Worm (Caenorhabditis elegans): Measurements from ENCODE around the gene paqr-2.

The paqr-2 gene

DNA sequence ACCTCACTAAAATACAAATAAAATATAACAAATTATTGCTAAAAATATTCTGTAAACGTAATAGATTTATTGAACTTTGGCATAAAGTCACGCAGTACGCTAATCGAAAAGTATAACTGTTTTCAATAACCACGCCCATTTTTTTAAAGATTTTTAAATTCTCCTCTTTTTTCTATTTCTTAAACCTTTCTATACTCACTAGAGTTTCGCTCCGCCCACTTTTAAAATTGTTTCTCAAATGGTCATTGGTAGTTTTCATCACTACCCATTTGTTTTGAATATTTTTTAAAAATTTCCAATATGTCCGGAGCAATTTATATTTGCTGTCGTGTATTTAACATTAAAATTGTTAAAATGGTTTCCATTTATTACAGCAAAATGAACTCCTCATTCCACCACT lies 17.8 kb downstream of the paqr-2 start, which contains the start of gene Y32H12A.1:
Y32H12A.1 (plus strand) TSS at position 301 of the 400 bp plus-strand sequence.
- TF ChIP-seq nhr-102 (tag; optimal IDR thresholded peaks at IDR 0.05) = no peak
- TF ChIP-seq Y75B8A.6 (GFP tag; IDR thresholded peaks at IDR 0.05) = no peak
- TF ChIP-seq F44E2.7 (GFP tag; IDR thresholded peaks at IDR 0.05) = no peak
- TF ChIP-seq T20F7.1 (GFP tag; optimal IDR thresholded peaks at IDR 0.05) = no peak
- TF ChIP-seq zip-2 (tag; optimal IDR thresholded peaks at IDR 0.05) = no peak
- TF ChIP-seq aly-2 (tag; optimal IDR thresholded peaks at IDR 0.05) = no peak
- TF ChIP-seq nhr-11 (tag; optimal IDR thresholded peaks at IDR 0.05) = no peak
- no peak for TF ChIP-seq D1046.2 (GFP tag; IDR thresholded peaks at IDR 0.05)
- TF ChIP-seq F26F4.8 (GFP tag; conservative IDR thresholded peaks at IDR 0.05) = no peak
- no peak for TF ChIP-seq ceh-32 (tag; optimal IDR thresholded peaks at IDR 0.05; ENCODE audit: poor library complexity)
- TF ChIP-seq lsy-2 (tag; optimal IDR thresholded peaks at IDR 0.05) = no peak
- no peak for TF ChIP-seq ceh-62 (tag; optimal IDR thresholded peaks at IDR 0.05)
- TF ChIP-seq aha-1 (tag) = no peak
- TF ChIP-seq F49E8.2 (tag; optimal IDR thresholded peaks at IDR 0.05; ENCODE audit: borderline replicate concordance) = no peak

DNA sequence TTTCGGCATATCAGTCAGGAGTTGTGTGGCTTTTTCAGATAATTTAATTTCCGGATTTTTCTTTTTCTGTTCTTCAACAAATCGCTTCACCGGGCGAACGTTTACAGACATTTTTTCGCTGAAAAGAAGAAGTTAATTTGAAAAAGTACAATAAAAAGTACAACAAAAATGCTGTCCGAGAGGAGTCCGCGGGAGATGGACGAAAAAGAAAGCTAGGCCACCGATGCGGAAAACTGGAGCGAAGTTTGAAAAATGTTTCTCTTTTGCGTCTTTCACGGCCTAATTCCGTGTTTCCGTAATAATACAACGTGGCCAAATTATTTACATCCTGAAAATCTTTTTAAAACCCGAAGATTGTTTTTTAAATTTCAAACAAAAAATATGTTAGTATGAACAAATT lies 30.5 kb downstream of the paqr-2 start, which contains the start of gene thoc-5:
thoc-5 (minus strand) TSS at position 152 of the 400 bp plus-strand sequence.
- TF ChIP-seq mes-2 (tag; optimal IDR thresholded peaks at IDR 0.05; ENCODE audit: poor library complexity, severe bottlenecking) = peak; percentile 100
- TF ChIP-seq hmg-1.1 (GFP tag; IDR thresholded peaks at IDR 0.05) = 0 out of 2 replicates have a peak, but pooled peaks have one; percentile 37
- peak in 1 of 2 experiments; percentile 43; a peak in 1 of 4 replicates for TF ChIP-seq madf-5 (GFP tag; IDR thresholded peaks at IDR 0.05)
- TF ChIP-seq D1046.2 (GFP tag; IDR thresholded peaks at IDR 0.05) = 0 out of 2 replicates have a peak, but pooled peaks have one; percentile 4
- no peak for TF ChIP-seq ceh-62 (tag; optimal IDR thresholded peaks at IDR 0.05)
- peak; percentile 98 for TF ChIP-seq dpl-1 (GFP tag; optimal IDR thresholded peaks at IDR 0.05)
- TF ChIP-seq gei-8 (GFP tag; optimal IDR thresholded peaks at IDR 0.05) = no peak
- no peak for TF ChIP-seq nhr-41 (GFP tag; IDR thresholded peaks at IDR 0.05)
- peak; percentile 81 for TF ChIP-seq dmd-6 (GFP tag; IDR thresholded peaks at IDR 0.05)
- TF ChIP-seq nhr-25 (tag; optimal IDR thresholded peaks at IDR 0.05; ENCODE audit: borderline replicate concordance, insufficient read depth) = no peak
- peak; percentile 52 for TF ChIP-seq hlh-11 (tag; optimal IDR thresholded peaks at IDR 0.05)
- TF ChIP-seq spr-1 (tag; optimal IDR thresholded peaks at IDR 0.05) = no peak
- peak; percentile 78; the same call in 1 of the 2 replicates for TF ChIP-seq Y48G9A.11 (GFP tag; IDR thresholded peaks at IDR 0.05)
- no peak for TF ChIP-seq unc-39 (tag; optimal IDR thresholded peaks at IDR 0.05)
- TF ChIP-seq daf-16 (GFP tag; optimal IDR thresholded peaks at IDR 0.05) = peak in 1 of 2 experiments; percentile 26
- TF ChIP-seq daf-16 (tag; optimal IDR thresholded peaks at IDR 0.05) = no peak
- TF ChIP-seq fkh-10 (GFP tag; optimal IDR thresholded peaks at IDR 0.05) = no peak
- TF ChIP-seq nhr-48 (tag; optimal IDR thresholded peaks at IDR 0.05) = no peak
- peak; percentile 60 for TF ChIP-seq dve-1 (tag; optimal IDR thresholded peaks at IDR 0.05; ENCODE audit: insufficient read depth)
- no peak for TF ChIP-seq nhr-111 (GFP tag; optimal IDR thresholded peaks at IDR 0.05)
- TF ChIP-seq madf-9 (GFP tag; conservative IDR thresholded peaks at IDR 0.05) = peak; percentile 80
- peak; percentile 94 for TF ChIP-seq unc-130 (GFP tag; optimal IDR thresholded peaks at IDR 0.05)
- peak in 1 of 2 experiments; percentile 94 for TF ChIP-seq hif-1 (tag; optimal IDR thresholded peaks at IDR 0.05)
- TF ChIP-seq zfp-2 (tag; optimal IDR thresholded peaks at IDR 0.05) = no peak
- no peak for TF ChIP-seq ztf-7 (tag; optimal IDR thresholded peaks at IDR 0.05)
- TF ChIP-seq sdz-12 (GFP tag; optimal IDR thresholded peaks at IDR 0.05) = peak; percentile 75
- no peak for TF ChIP-seq ztf-11 (tag; optimal IDR thresholded peaks at IDR 0.05)
- TF ChIP-seq lin-13 (GFP tag; optimal IDR thresholded peaks at IDR 0.05) = peak; percentile 34
- TF ChIP-seq lin-1 (GFP tag; IDR thresholded peaks at IDR 0.05) = no peak
- no peak for TF ChIP-seq ceh-82 (tag; optimal IDR thresholded peaks at IDR 0.05)
- no peak for TF ChIP-seq nhr-77 (tag; optimal IDR thresholded peaks at IDR 0.05)
- TF ChIP-seq F49E8.2 (tag; optimal IDR thresholded peaks at IDR 0.05; ENCODE audit: borderline replicate concordance) = no peak
- no peak for TF ChIP-seq egl-43 (GFP tag; IDR thresholded peaks at IDR 0.05)
- no peak for TF ChIP-seq aly-2 (tag; optimal IDR thresholded peaks at IDR 0.05)
- TF ChIP-seq mdt-29 (GFP tag; IDR thresholded peaks at IDR 0.05) = no peak
- no peak for TF ChIP-seq fos-1 (tag; optimal IDR thresholded peaks at IDR 0.05)
- no peak for TF ChIP-seq pha-4 (GFP tag; IDR thresholded peaks at IDR 0.05)
- no peak for TF ChIP-seq pha-4 (tag; optimal IDR thresholded peaks at IDR 0.05)
- TF ChIP-seq F10B5.3 (tag; optimal IDR thresholded peaks at IDR 0.05) = no peak
- no peak for TF ChIP-seq set-16 (GFP tag; IDR thresholded peaks at IDR 0.05)

All from whole organism, L4 larva.